Fruit fly (Drosophila melanogaster): Measurements from ENCODE around the gene CG31076.

The CG31076 gene

dm6 chr3R:26984437-26984836, 5.2 kb downstream of the CG31076 start:
- no peak for TF ChIP-seq CG8478 (optimal IDR thresholded peaks at IDR 0.05)
- TF ChIP-seq CTCF (optimal IDR thresholded peaks at IDR 0.05) = no peak

- TF ChIP-seq CTCF (optimal IDR thresholded peaks at IDR 0.05) (no peak), CG8478 (optimal IDR thresholded peaks at IDR 0.05) (no peak)
Observed at dm6 chr3R:26982106-26982505, 7.5 kb downstream of the CG31076 start.

DNA sequence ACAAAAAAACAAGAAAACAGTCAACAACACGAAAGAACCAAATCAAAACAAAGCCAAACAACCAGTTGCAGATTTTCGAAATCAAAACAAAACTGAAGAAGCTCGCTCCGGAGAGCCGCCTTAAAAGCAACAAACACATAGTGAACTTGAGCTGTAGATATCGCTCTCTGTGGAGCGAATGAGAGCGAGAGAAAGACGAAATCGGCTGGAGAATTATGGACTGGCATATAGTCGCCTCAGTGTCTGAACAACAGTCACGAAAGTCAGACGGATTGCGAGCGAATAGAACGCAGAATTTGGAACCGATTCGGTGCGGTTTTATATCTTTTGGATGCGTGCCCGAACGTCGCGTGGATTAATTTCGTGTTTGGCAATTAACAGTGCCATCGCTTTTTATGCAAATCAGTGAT, 9.4 kb downstream of the CG31076 start:
- no peak for TF ChIP-seq CG8478 (optimal IDR thresholded peaks at IDR 0.05)
- no peak for TF ChIP-seq CTCF (optimal IDR thresholded peaks at IDR 0.05)

DNA sequence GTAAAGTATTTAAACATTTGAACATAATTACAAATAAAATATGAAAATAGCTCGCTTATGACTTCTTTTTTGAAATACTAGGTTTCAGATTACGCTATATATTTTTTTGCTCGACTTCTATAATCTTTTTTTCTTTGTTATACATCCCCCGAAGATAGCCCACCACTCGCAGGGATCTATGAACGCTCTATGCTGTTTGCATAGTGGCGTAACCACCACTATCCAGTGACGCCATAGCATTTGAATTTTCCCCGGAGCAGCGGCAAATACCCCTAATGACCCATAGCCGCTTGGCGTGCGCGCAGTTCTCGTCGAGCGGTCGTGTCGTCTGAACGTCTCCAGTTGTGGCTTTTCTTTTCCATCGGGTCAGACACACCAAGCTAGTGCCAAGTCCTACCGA, 11.4 kb downstream of the CG31076 start, which contains the start of the genes CG14253 and CG46313:
Gene CG14253, plus strand, starts transcription at position 301 of the 400 bp plus-strand sequence.
Gene CG46313, plus strand, starts transcription at position 301 of the 400 bp plus-strand sequence.
- TF ChIP-seq CG8478 (optimal IDR thresholded peaks at IDR 0.05) (no peak), CTCF (optimal IDR thresholded peaks at IDR 0.05) (no peak)

dm6 chr3R:26969743-26970142, 19.9 kb downstream of the CG31076 start:
- TF ChIP-seq CTCF (optimal IDR thresholded peaks at IDR 0.05) = no peak
- TF ChIP-seq CG8478 (optimal IDR thresholded peaks at IDR 0.05) = no peak

DNA sequence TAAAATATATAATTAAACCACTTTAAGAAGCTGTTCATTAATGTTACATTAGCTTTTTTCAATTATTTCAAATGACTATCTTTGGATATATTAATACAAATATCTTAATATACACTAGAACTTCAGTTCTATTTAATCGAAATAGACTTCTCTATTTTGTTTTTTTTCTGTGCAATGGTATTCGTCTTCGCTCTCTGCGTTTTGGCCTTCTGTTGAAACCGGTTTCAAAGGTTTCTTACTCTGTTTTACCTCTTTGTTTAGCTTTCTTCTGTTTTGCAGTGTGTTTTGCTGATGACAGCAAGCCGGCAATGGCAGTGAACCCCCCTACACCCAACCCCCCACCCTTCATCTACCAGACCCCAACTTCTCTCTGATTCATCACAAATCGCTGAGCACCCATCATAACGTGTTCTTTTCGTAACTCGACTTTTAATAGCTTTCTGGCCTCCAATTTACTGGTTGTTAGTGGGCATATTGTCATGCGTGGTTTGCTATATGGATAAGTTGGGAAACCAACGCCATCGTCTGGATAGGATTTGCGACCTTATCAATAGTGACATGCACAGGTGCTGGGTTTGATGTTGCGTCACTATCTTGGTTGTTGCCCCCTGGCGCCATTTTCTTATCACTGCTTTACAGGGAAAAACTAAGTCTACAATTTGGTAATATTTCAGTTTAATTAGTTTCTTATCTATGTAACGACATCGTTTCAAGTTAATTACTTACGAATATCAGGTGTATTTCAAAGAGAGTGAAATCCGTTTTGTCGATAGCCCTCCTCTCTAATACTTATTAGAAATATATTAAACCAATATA, 20.6 kb downstream of the CG31076 start:
- TF ChIP-seq CG8478 (optimal IDR thresholded peaks at IDR 0.05) (no peak), CTCF (optimal IDR thresholded peaks at IDR 0.05) (no peak)

dm6 chr3R:26968313-26968605, 21.4 kb downstream of the CG31076 start:
- TF ChIP-seq CTCF (optimal IDR thresholded peaks at IDR 0.05) = no peak
- no peak for TF ChIP-seq CG8478 (optimal IDR thresholded peaks at IDR 0.05)

DNA sequence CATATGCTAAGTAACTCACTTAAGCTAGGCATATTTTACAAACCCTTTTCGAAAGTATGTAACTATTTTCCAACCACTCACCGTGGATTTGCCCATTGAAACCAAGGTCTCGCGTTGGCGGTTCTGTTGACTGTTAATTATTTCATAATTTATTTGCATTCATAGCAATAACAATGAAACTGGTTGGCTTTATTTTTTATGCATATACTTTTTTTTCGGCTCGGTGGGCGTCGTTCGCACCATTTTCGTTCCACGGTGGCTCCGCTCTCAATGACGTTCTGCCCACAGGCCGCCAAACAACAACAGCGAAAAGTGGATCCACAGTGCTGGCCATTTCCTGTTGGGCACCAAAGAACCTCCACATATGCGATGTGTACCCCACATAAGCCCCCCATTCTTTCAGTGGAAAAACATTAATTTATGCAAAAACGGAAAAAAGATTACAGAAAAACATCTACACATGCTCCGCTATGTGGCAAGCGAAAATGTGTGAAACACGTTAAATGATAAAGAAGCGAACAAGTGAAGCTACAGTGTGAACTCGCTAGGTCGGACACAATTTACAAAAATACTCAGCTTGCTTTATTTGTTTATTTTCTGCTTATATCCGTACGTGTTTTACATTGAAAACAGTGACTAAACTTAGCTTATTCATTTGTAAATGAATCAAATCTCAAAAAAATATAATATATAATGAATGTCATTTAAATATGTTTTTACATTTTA, 21.9 kb downstream of the CG31076 start:
- no peak for TF ChIP-seq CG8478 (optimal IDR thresholded peaks at IDR 0.05)
- TF ChIP-seq CTCF (optimal IDR thresholded peaks at IDR 0.05) = no peak

dm6 chr3R:26966794-26967323, 22.8 kb downstream of the CG31076 start, which contains the start of gene CG5521:
Gene CG5521 (plus strand): TSS chr3R:26966930.
- TF ChIP-seq CG8478 (optimal IDR thresholded peaks at IDR 0.05) = no peak
- no peak for TF ChIP-seq CTCF (optimal IDR thresholded peaks at IDR 0.05)

DNA sequence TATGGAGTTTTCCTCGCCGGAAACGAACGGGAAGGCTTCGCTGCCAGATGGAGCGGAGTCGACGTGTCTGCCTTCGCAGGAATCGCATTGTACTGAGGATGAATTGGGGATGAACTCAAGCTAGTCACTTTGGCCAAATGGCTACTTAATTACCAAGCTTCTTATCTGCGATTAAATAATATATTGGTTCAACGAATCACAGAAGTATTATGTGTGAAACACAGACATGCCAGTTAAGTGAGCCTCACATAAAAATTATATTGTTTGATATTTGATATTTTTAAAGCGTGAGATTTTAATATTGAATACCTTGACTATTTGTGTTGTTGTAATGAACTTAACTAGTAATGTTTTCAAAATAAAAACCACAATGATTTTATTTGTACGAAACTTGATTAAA, 23.3 kb downstream of the CG31076 start, which contains the start of gene Gr97a:
Gene Gr97a, minus strand, starts transcription at position 101 of the 400 bp plus-strand sequence.
- TF ChIP-seq CTCF (optimal IDR thresholded peaks at IDR 0.05) (no peak), CG8478 (optimal IDR thresholded peaks at IDR 0.05) (no peak)

dm6 chr3R:26964452-26965133, 25.1 kb downstream of the CG31076 start, which contains the start of gene Tsp97E:
Gene Tsp97E (minus strand): TSS chr3R:26964817.
- TF ChIP-seq CTCF (optimal IDR thresholded peaks at IDR 0.05) (no peak), CG8478 (optimal IDR thresholded peaks at IDR 0.05) (no peak)

DNA sequence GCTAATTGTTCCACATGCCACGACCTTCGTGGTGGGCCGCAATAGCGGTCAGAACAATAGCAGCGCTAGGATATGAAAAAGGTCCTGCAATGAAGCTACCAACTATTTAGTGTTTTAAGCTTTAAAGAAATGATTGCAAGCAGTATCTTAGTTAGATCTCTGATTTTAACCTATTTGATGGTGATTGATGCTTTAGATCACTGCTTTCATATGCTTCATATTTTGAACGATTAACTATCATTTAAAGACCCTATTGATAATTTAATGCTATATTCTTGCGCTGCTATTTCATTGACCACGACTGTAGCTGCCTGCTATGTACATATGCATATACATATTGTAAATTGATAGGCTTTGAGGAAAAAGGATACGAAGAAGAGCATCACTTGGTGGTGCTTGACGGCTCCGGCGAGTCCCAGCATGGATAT, 25.9 kb downstream of the CG31076 start:
- TF ChIP-seq CG8478 (optimal IDR thresholded peaks at IDR 0.05) (no peak), CTCF (optimal IDR thresholded peaks at IDR 0.05) (no peak)

dm6 chr3R:26960496-26960895, 29.2 kb downstream of the CG31076 start:
- no peak for TF ChIP-seq CG8478 (optimal IDR thresholded peaks at IDR 0.05)
- no peak for TF ChIP-seq CTCF (optimal IDR thresholded peaks at IDR 0.05)

- TF ChIP-seq CTCF (optimal IDR thresholded peaks at IDR 0.05) = no peak
- no peak for TF ChIP-seq CG8478 (optimal IDR thresholded peaks at IDR 0.05)
Observed at dm6 chr3R:26958314-26958979, 31.2 kb downstream of the CG31076 start, which contains the start of gene CG6330. Gene CG6330 (minus strand): TSS chr3R:26958491.

All from S2 (cell line).